Worm (Caenorhabditis elegans): Measurements from ENCODE around the gene W10G11.19.

The W10G11.19 gene

ce11 chrII:3598721-3599120, 48.3 kb downstream of the W10G11.19 start, which contains the start of gene Y49F6A.11:
Gene Y49F6A.11 (minus strand): TSS chrII:3598821.
- TF ChIP-seq sox-4 (tag; optimal IDR thresholded peaks at IDR 0.05), result no peak
- no peak for TF ChIP-seq ceh-18 (tag; optimal IDR thresholded peaks at IDR 0.05)
- TF ChIP-seq ceh-22 (tag; optimal IDR thresholded peaks at IDR 0.05), result no peak
- no peak for TF ChIP-seq hlh-6 (tag; optimal IDR thresholded peaks at IDR 0.05)
- no peak for TF ChIP-seq ceh-6 (GFP tag; optimal IDR thresholded peaks at IDR 0.05)
